Worm (Caenorhabditis elegans): ENCODE results near the gene C46C11.3.

Gene C46C11.3

DNA sequence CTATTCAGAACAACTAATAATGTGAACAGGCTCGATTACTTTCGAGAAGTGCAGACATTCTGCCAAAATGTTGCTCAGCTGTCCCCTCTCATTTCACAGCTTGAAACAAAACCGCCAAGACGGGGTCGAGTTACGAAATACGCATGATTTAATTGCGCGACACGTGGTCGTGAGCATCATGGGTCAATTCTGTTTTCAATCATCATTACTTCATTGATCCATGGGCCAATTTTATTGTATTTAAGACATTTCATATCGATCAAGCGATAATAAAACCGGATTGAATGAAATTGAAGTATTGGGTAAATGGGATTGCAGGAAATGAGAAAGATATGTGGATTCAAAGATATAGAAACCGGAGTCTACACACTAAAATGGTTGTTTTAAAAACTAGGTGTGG lies 30.8 kb downstream of the C46C11.3 start:
- TF ChIP-seq R02D3.7 (tag; optimal IDR thresholded peaks at IDR 0.05) = no peak
- no peak for TF ChIP-seq daf-12 (tag; optimal IDR thresholded peaks at IDR 0.05)

DNA sequence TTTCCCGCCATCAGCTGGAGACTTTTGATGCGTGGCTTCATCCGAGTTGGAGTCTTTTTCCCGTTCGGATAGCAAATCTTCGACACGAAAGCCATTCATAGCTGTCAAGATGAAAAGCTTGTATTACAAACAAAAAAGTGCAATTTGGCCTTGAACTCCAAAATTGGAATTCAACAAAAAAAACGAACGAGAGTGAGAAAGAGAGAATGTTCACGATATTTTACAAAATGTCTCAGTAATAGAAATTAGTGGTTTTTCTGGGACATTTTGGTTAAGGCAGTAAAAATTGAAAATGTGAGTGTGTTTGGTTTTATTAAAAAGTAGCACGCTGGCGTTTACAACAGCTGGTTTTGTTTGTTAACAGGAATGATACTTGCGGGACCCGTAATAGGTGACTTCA lies 31.9 kb downstream of the C46C11.3 start, which contains the start of gene ceh-1:
ceh-1 (minus strand) TSS at position 101 of the 400 bp plus-strand sequence.
- TF ChIP-seq daf-12 (tag; optimal IDR thresholded peaks at IDR 0.05) = no peak
- no peak for TF ChIP-seq ceh-16 (tag; optimal IDR thresholded peaks at IDR 0.05)
- TF ChIP-seq ceh-82 (tag; optimal IDR thresholded peaks at IDR 0.05) = no peak
- no peak for TF ChIP-seq ama-1 (optimal IDR thresholded peaks at IDR 0.05)
- TF ChIP-seq ztf-11 (tag; optimal IDR thresholded peaks at IDR 0.05) = no peak
- no peak for TF ChIP-seq R02D3.7 (tag; optimal IDR thresholded peaks at IDR 0.05)
- TF ChIP-seq nhr-43 (tag; optimal IDR thresholded peaks at IDR 0.05; ENCODE audit: poor library complexity, severe bottlenecking) = no peak
- no peak for TF ChIP-seq ceh-9 (tag; optimal IDR thresholded peaks at IDR 0.05)
- TF ChIP-seq nhr-77 (tag; optimal IDR thresholded peaks at IDR 0.05) = no peak
- TF ChIP-seq nhr-67 (tag; optimal IDR thresholded peaks at IDR 0.05) = no peak
- no peak for TF ChIP-seq ceh-28 (tag; optimal IDR thresholded peaks at IDR 0.05)
- TF ChIP-seq sea-2 (GFP tag; optimal IDR thresholded peaks at IDR 0.05) = no peak
- TF ChIP-seq egl-5 (tag; optimal IDR thresholded peaks at IDR 0.05) = no peak
- TF ChIP-seq hmg-11 (tag; optimal IDR thresholded peaks at IDR 0.05) = no peak

DNA sequence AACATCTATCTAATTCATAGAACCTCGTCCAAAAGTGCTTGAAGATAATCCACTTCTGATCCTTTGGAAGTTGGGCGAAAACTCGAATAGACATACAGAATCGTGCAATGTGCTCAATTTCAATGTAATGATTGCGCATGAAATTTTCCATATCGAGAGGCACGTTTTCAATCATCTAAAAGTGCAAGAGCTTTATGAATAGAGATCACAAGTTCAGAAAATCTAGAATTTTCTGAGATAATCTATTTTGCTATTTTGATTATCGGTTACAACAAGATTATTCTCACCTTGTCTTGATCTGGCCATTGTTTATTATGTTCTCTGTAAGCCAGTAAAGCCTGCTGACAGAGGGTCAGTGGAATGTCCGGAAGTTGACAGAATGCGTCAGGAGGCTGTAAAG lies 35.5 kb downstream of the C46C11.3 start:
- TF ChIP-seq nhr-23 (tag; optimal IDR thresholded peaks at IDR 0.05) (no peak), aly-2 (tag; optimal IDR thresholded peaks at IDR 0.05) (no peak), ceh-28 (tag; optimal IDR thresholded peaks at IDR 0.05) (no peak), daf-12 (tag; optimal IDR thresholded peaks at IDR 0.05) (no peak), unc-39 (tag; optimal IDR thresholded peaks at IDR 0.05) (no peak), hmg-11 (tag; optimal IDR thresholded peaks at IDR 0.05) (no peak), lin-39 (tag; optimal IDR thresholded peaks at IDR 0.05) (no peak), nhr-11 (tag; optimal IDR thresholded peaks at IDR 0.05) (no peak), zag-1 (tag; optimal IDR thresholded peaks at IDR 0.05) (no peak), lin-15B (tag; optimal IDR thresholded peaks at IDR 0.05) (no peak), mdl-1 (tag; optimal IDR thresholded peaks at IDR 0.05) (no peak), nhr-77 (tag; optimal IDR thresholded peaks at IDR 0.05) (no peak), mml-1 (tag; optimal IDR thresholded peaks at IDR 0.05) (no peak), elt-3 (tag; optimal IDR thresholded peaks at IDR 0.05) (no peak), ceh-9 (tag; optimal IDR thresholded peaks at IDR 0.05) (no peak), egl-27 (tag; optimal IDR thresholded peaks at IDR 0.05) (no peak), nfya-1 (tag; optimal IDR thresholded peaks at IDR 0.05; ENCODE audit: insufficient read depth) (no peak), nhr-12 (tag; optimal IDR thresholded peaks at IDR 0.05) (no peak)

DNA sequence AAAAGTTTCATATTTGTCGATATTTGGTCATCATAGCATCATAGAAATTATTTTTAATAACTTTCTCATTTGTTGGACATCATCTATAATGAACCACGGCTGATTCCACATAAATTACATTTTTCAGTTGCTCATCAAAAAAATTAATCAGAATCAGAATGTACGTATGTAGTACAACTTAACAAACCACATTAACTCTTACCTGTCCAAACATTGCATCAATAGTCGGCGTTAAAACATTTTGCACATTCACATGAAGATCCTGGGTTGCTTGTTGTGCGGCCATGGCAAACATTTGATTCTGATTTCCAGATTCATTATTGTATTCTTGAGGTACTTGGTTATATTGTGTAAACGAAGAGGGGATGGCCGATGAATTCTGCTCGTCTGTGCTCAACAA lies 36.2 kb downstream of the C46C11.3 start:
- no peak for TF ChIP-seq skn-1 (tag; optimal IDR thresholded peaks at IDR 0.05)
- no peak for TF ChIP-seq ZK546.5 (tag; optimal IDR thresholded peaks at IDR 0.05)
- TF ChIP-seq aly-2 (tag; optimal IDR thresholded peaks at IDR 0.05) = no peak
- TF ChIP-seq ceh-16 (tag; optimal IDR thresholded peaks at IDR 0.05) = no peak
- no peak for TF ChIP-seq nhr-237 (tag; optimal IDR thresholded peaks at IDR 0.05)
- TF ChIP-seq pqm-1 (tag; optimal IDR thresholded peaks at IDR 0.05) = no peak
- TF ChIP-seq ceh-9 (tag; optimal IDR thresholded peaks at IDR 0.05) = no peak
- TF ChIP-seq pha-4 (tag; optimal IDR thresholded peaks at IDR 0.05) = no peak
- TF ChIP-seq zag-1 (tag; optimal IDR thresholded peaks at IDR 0.05) = no peak

DNA sequence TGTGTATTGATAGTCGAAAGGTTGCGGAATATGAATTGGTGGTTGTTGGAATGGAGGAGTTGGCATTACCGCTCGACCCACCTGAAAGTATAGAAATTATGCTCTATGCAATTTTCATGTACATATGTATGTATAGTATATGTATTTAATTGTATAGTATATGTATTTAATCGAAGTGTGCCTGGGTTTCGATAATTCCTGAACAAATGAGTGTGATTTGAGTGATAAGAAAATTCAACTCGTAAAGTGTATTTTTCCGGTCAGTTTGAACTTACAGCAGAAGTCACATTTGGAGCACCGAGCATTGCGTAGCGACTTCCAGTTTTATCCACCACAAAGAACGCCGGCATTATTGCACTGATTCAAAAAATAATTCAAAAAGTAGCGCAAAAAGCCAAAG lies 36.6 kb downstream of the C46C11.3 start:
- no peak for TF ChIP-seq R02D3.7 (tag; optimal IDR thresholded peaks at IDR 0.05)
- TF ChIP-seq elt-2 (tag; optimal IDR thresholded peaks at IDR 0.05) = peak; percentile 40

ce11 chrX:4660268-4660880 lies 38.2 kb downstream of the C46C11.3 start, which contains the start of gene nhr-45:
TSS of gene nhr-45 (minus strand) at chrX:4660318.
- no peak for TF ChIP-seq ceh-82 (tag; optimal IDR thresholded peaks at IDR 0.05)
- no peak for TF ChIP-seq nhr-76 (tag; optimal IDR thresholded peaks at IDR 0.05)
- TF ChIP-seq fkh-10 (GFP tag; optimal IDR thresholded peaks at IDR 0.05) = peak; percentile 50
- TF ChIP-seq ztf-11 (tag; optimal IDR thresholded peaks at IDR 0.05) = no peak
- peak; percentile 60 for TF ChIP-seq elt-2 (tag; optimal IDR thresholded peaks at IDR 0.05)
- TF ChIP-seq elt-3 (tag; optimal IDR thresholded peaks at IDR 0.05) = no peak
- TF ChIP-seq pqm-1 (tag; optimal IDR thresholded peaks at IDR 0.05) = peak; percentile 73

All from whole organism, L3 larva.